Fruit fly (Drosophila melanogaster): Measurements from ENCODE around the gene Lam.

DNA sequence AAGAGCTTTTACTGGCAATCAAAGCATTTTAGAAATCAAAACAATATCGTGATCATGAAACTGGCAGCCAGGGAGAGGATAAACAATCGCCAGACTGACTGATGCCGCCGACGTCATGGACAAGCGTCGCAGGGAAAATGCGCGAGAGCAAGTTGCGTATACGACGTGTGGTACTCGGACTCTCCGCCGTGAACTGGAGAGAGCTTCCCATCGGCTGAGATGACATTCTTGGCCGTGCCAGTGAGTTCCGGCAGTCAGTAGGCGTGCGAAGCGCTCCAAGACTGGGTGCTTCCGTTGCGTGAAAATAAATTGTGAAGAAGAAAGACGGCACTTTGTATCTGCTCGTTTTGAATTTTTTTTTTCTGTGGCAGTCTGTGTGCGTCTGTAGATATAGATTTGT lies 12.5 kb downstream of the Lam start, which contains the start of gene GluRIIA:
- TF ChIP-seq Sin3A (optimal IDR thresholded peaks at IDR 0.05): no peak
- no peak for TF ChIP-seq dysf (GFP tag; IDR thresholded peaks at IDR 0.05)
- no peak for TF ChIP-seq tio (GFP tag; optimal IDR thresholded peaks at IDR 0.05)
- TF ChIP-seq ind (GFP tag; optimal IDR thresholded peaks at IDR 0.05): no peak
- TF ChIP-seq Hr3 (GFP tag; optimal IDR thresholded peaks at IDR 0.05): no peak
- TF ChIP-seq pita (GFP tag; optimal IDR thresholded peaks at IDR 0.05): no peak
- TF ChIP-seq emc (GFP tag; optimal IDR thresholded peaks at IDR 0.05): no peak

Measured in whole organism, embryonic.